Worm (Caenorhabditis elegans): ENCODE measurements around the gene dhhc-13.

The dhhc-13 gene

DNA sequence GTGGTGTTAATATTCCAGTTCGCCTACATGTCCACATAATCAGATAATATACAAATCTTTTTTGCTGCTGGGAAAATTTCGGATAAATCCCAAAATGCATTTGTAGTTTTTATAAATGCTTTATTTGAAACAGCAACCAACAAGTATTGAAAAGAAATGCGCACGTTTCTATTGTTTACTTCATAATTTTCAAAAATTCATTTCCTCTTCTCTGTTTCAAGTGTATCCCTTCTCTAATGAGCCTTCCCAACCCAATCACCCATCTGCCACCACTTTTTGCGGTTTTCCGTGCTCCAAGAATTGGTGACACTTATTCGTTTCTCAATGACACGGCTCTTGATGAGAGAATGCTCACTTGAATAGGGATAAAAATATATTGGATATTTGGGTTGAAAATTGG is 37.6 kb downstream of the dhhc-13 start:
- TF ChIP-seq ceh-79 (tag; optimal IDR thresholded peaks at IDR 0.05): no peak
- TF ChIP-seq dpl-1 (GFP tag; optimal IDR thresholded peaks at IDR 0.05): no peak

DNA sequence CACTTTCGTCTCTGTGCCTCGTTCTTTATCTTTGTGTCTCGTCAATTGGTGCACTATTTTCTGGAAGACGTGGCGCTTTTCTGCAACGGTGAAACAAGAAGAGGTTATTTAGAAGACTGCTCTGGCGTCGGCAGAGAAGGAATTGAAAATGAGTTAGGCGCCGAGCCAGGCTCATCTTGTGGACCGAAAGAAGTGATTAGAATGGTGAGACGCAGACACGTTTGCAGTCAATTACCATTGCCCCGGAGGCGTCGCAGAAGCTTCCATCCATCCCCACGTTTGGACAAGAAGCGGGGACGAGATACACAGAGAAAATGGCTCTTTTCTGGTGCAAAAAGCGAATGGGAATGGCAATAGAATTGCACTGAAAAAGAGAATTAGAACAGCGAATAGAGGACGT is 42.8 kb downstream of the dhhc-13 start:
- TF ChIP-seq lin-40 (tag; optimal IDR thresholded peaks at IDR 0.05) (no peak), rec-8 (tag; optimal IDR thresholded peaks at IDR 0.05) (no peak)

DNA sequence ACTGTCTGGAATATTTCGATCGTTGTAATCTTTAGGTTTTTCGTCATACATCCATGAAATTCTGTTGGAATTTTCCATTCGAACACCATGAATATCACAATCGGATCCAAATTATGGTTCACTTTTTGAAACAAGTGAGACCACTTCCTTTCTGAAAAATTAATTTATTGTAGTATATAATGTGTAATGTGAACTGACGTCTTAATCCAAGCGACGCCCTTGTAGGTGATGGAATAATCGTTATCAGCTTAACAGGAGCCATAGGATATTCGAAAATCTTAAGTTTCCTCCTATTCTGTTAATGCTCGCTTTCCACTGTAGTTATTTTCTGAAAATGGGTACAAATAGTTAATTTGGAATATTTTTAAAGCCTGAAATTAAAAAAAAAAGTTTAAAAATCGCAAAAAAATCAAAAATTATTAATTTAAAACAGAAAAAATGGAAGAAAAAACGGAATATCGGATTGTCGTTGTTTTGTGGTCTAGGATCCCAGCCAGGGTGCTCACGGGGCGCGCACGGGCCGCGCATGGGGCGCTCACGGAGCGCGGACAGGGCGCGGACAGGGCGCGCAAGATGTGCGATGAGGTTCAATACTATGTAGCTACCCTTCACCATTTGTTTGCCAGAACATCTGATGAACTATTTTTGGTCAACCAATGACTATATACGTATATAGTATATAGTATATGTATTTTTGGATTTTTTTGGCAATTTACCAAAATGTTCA is 45.3 kb downstream of the dhhc-13 start, which contains the start of gene K02B2.6:
TSS of gene K02B2.6 (minus strand) at position 51 of the 727 bp plus-strand sequence.
- no peak for TF ChIP-seq rcor-1 (GFP tag; IDR thresholded peaks at IDR 0.05)
- TF ChIP-seq atf-7 (tag; optimal IDR thresholded peaks at IDR 0.05): no peak
- TF ChIP-seq zfh-2 (GFP tag; conservative IDR thresholded peaks at IDR 0.05): peak; percentile 81

DNA sequence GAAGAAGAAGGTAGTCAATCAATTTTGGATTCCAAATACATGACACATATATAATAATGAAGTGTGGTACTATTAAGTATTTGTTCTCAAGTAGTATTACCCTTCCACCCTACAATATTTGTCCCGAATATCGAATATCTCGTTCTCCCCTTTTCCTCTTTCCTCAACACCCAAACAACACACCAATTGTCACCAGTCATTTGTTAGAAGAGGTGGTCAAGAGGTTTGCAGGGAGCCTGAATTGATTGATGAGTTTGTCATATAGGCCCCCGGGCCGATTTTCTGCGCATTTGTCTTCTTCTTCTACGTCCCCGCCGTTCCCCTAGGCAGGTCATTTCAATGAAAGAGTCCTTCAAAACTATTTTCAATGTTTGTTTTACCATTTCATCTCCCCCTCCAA is 47.2 kb downstream of the dhhc-13 start:
- no peak for TF ChIP-seq dpff-1 (tag; optimal IDR thresholded peaks at IDR 0.05)
- no peak for TF ChIP-seq lag-1 (GFP tag; IDR thresholded peaks at IDR 0.05)
- 0 out of 2 replicates have a peak, but pooled peaks have one; percentile 26 for TF ChIP-seq ztf-6 (GFP tag; IDR thresholded peaks at IDR 0.05)
- TF ChIP-seq snpc-1.3 (tag; optimal IDR thresholded peaks at IDR 0.05; ENCODE audit: insufficient read depth): no peak
- no peak for TF ChIP-seq zfh-2 (GFP tag; conservative IDR thresholded peaks at IDR 0.05)
- TF ChIP-seq F37B4.10 (GFP tag; IDR thresholded peaks at IDR 0.05): no peak
- no peak for TF ChIP-seq nfya-1 (tag; optimal IDR thresholded peaks at IDR 0.05; ENCODE audit: borderline replicate concordance, insufficient read depth)

DNA sequence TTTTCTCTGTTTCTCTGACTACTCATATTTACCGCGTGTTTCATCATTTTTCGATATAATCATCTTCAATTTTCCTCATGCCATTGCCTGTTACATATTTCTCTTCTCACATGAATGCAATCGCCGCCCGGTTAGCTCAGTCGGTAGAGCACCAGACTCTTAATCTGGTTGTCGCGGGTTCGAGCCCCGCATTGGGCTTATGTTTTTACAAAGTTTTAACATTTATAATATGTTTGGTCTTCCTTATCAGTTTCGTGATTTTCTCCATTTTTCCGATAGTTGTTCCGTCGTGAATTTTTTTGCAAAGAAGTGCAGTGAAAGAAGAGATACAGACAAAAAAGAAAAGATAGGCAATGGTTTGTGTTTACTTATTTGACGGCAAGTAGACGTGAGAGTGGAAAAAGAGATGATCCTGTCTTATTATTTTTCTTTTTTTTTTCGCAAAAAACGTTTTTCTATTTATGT is 49.9 kb downstream of the dhhc-13 start:
- peak; percentile 90 for TF ChIP-seq B0336.3 (GFP tag; IDR thresholded peaks at IDR 0.05)
- TF ChIP-seq F57A8.1 (GFP tag; optimal IDR thresholded peaks at IDR 0.05): no peak
- TF ChIP-seq rpc-1 (optimal IDR thresholded peaks at IDR 0.05): peak; percentile 94
- peak; percentile 98 for TF ChIP-seq rpc-1 (tag; optimal IDR thresholded peaks at IDR 0.05)
- TF ChIP-seq F22D6.2 (tag; optimal IDR thresholded peaks at IDR 0.05): peak; percentile 59
- TF ChIP-seq egl-18 (GFP tag; IDR thresholded peaks at IDR 0.05): no peak
- peak; percentile 69 for TF ChIP-seq T26A5.8 (tag; optimal IDR thresholded peaks at IDR 0.05)
- peak; percentile 79 for TF ChIP-seq hmg-1.2 (GFP tag; IDR thresholded peaks at IDR 0.05)
- peak; percentile 95 for TF ChIP-seq nhr-80 (tag; optimal IDR thresholded peaks at IDR 0.05)
- peak; percentile 62 to 86 for TF ChIP-seq rec-8 (tag; optimal IDR thresholded peaks at IDR 0.05)
- TF ChIP-seq mel-28 (tag; optimal IDR thresholded peaks at IDR 0.05; ENCODE audit: borderline replicate concordance): peak; percentile 59
- TF ChIP-seq unc-62 (GFP tag; optimal IDR thresholded peaks at IDR 0.05): no peak
- peak; percentile 98; the same call in 1 of the 2 replicates for TF ChIP-seq lin-26 (GFP tag; IDR thresholded peaks at IDR 0.05)
- no peak for TF ChIP-seq F37B4.10 (GFP tag; IDR thresholded peaks at IDR 0.05)
- 0 out of 2 replicates have a peak, but pooled peaks have one; percentile 73 for TF ChIP-seq Y53G8AR.9 (GFP tag; conservative IDR thresholded peaks at IDR 0.05)
- 0 out of 2 replicates have a peak, but pooled peaks have one; percentile 55 for TF ChIP-seq ztf-28 (GFP tag; IDR thresholded peaks at IDR 0.05)
- peak; percentile 82 for TF ChIP-seq mes-4 (tag; optimal IDR thresholded peaks at IDR 0.05)
- TF ChIP-seq bed-2 (GFP tag; IDR thresholded peaks at IDR 0.05): 0 out of 2 replicates have a peak, but pooled peaks have one; percentile 31
- TF ChIP-seq hlh-12 (tag; optimal IDR thresholded peaks at IDR 0.05): peak; percentile 12
- TF ChIP-seq mcd-1 (GFP tag; IDR thresholded peaks at IDR 0.05): peak; percentile 61
- TF ChIP-seq F39B2.1 (GFP tag; IDR thresholded peaks at IDR 0.05): no peak
- TF ChIP-seq ztf-26 (tag; optimal IDR thresholded peaks at IDR 0.05): peak; percentile 81
- TF ChIP-seq ekl-4 (GFP tag; IDR thresholded peaks at IDR 0.05): peak; percentile 81
- peak; percentile 73; the same call in 1 of the 2 replicates for TF ChIP-seq Y95B8A.8 (GFP tag; IDR thresholded peaks at IDR 0.05)
- peak; percentile 93 for TF ChIP-seq snpc-4 (GFP tag; optimal IDR thresholded peaks at IDR 0.05)
- TF ChIP-seq snpc-4 (tag; optimal IDR thresholded peaks at IDR 0.05): peak; percentile 82 to 97 (median 96)
- TF ChIP-seq chd-7 (tag; optimal IDR thresholded peaks at IDR 0.05): peak; percentile 87
- peak; percentile 94 for TF ChIP-seq lin-40 (tag; optimal IDR thresholded peaks at IDR 0.05)
- TF ChIP-seq pha-4 (tag; optimal IDR thresholded peaks at IDR 0.05): peak; percentile 69
- peak; percentile 92 for TF ChIP-seq nhr-90 (tag; optimal IDR thresholded peaks at IDR 0.05)
